Worm (Caenorhabditis elegans) whole organism, young adult: ENCODE measurements around the gene sma-6.
A peak's percentile ranks its signal among the peaks of the same experiment; 100 is the strongest.

Source experiments
- B0336.3 ChIP-seq: fragments of 200-800 bp; sonication (Bioruptor generic); IDR thresholded peaks from 2 replicates; pipeline ENCODE4 v1.3.6; 2022; ENCODE audit warnings: missing genetic modification characterization, missing compliant biosample characterization
- C06A6.2 ChIP-seq: fragments of 200-800 bp; sonication (Bioruptor generic); conservative IDR thresholded peaks from 2 replicates; pipeline ENCODE4 v1.3.6; 2022; ENCODE audit warnings: missing genetic modification characterization, missing compliant biosample characterization
- F23B12.7 ChIP-seq: sonication (generic microtip); optimal IDR thresholded peaks from 2 replicates; lab custom pipeline; 2017; ENCODE audit warnings: missing genetic modification characterization, mild to moderate bottlenecking, missing compliant biosample characterization, antibody characterized with exemption, moderate library complexity; ENCODE audit not compliant: insufficient read depth
- F37B4.10 ChIP-seq: fragments of 200-800 bp; sonication (Bioruptor generic); IDR thresholded peaks from 2 replicates; pipeline ENCODE4 v1.3.6; 2022; ENCODE audit warnings: missing genetic modification characterization, missing compliant biosample characterization
- F49E8.2 ChIP-seq: sonication (generic microtip); optimal IDR thresholded peaks from 3 replicates; lab custom pipeline; 2017; ENCODE audit warnings: missing genetic modification characterization, mild to moderate bottlenecking, missing compliant biosample characterization, antibody characterized with exemption, moderate library complexity; ENCODE audit not compliant: insufficient read depth
- F57C9.4 ChIP-seq: sonication (generic microtip); optimal IDR thresholded peaks from 2 replicates; lab custom pipeline; 2017; ENCODE audit warnings: mild to moderate bottlenecking, missing genetic modification characterization, missing compliant biosample characterization
- K12H6.12 ChIP-seq: fragments of 200-800 bp; sonication (Bioruptor generic); optimal IDR thresholded peaks from 2 replicates; lab custom pipeline; 2018; ENCODE audit warnings: mild to moderate bottlenecking, missing genetic modification characterization, missing compliant biosample characterization
- aptf-2 ChIP-seq: fragments of 200-800 bp; sonication (Bioruptor generic); conservative IDR thresholded peaks from 2 replicates; pipeline ENCODE4 v1.3.6; 2022; ENCODE audit warnings: missing genetic modification reagents, missing genetic modification characterization, missing compliant biosample characterization
- aptf-3 ChIP-seq: fragments of 200-800 bp; sonication (Bioruptor generic); IDR thresholded peaks from 2 replicates; pipeline ENCODE4 v1.3.6; 2022; ENCODE audit warnings: missing genetic modification characterization, missing compliant biosample characterization
- atf-7 ChIP-seq: sonication (generic microtip); optimal IDR thresholded peaks from 2 replicates; lab custom pipeline; 2017; ENCODE audit warnings: mild to moderate bottlenecking, missing genetic modification characterization, missing compliant biosample characterization
- cebp-1 ChIP-seq, 2 experiments: fragments of 200-800 bp in 1 of 2; sonication (Bioruptor generic) in 1 of 2; sonication (generic microtip) in 1 of 2; IDR thresholded peaks in 1 of 2; optimal IDR thresholded peaks in 1 of 2; 2 replicates each; pipeline versions ENCODE4 v1.3.6 to Lab custom; 2017 to 2022; ENCODE audit warnings: missing compliant biosample characterization in 2 of 2, missing genetic modification characterization in 2 of 2, mild to moderate bottlenecking in 1 of 2, missing genetic modification reagents in 1 of 2, moderate library complexity in 1 of 2
- ceh-40 ChIP-seq: fragments of 200-800 bp; sonication (Bioruptor generic); IDR thresholded peaks from 2 replicates; pipeline ENCODE4 v1.3.6; 2022; ENCODE audit warnings: missing genetic modification characterization, missing compliant biosample characterization
- ceh-79 ChIP-seq: sonication (generic microtip); optimal IDR thresholded peaks from 2 replicates; lab custom pipeline; 2017; ENCODE audit warnings: mild to moderate bottlenecking, missing genetic modification characterization, missing compliant biosample characterization
- chd-7 ChIP-seq: sonication (generic microtip); optimal IDR thresholded peaks from 2 replicates; lab custom pipeline; 2016; ENCODE audit warnings: mild to moderate bottlenecking, missing genetic modification characterization, moderate library complexity, missing compliant biosample characterization
- dox-1 ChIP-seq: fragments of 200-800 bp; sonication (Bioruptor generic); IDR thresholded peaks from 2 replicates; pipeline ENCODE4 v1.3.6; 2022; ENCODE audit warnings: missing genetic modification reagents, missing genetic modification characterization, missing compliant biosample characterization
- dpff-1 ChIP-seq: sonication (generic microtip); optimal IDR thresholded peaks from 2 replicates; lab custom pipeline; 2017; ENCODE audit warnings: mild to moderate bottlenecking, missing genetic modification characterization, missing compliant biosample characterization
- hmg-20 ChIP-seq: fragments of 200-800 bp; sonication (Bioruptor generic); IDR thresholded peaks from 2 replicates; pipeline ENCODE4 v1.3.6; 2022; ENCODE audit warnings: missing genetic modification reagents, missing genetic modification characterization, missing compliant biosample characterization
- hsf-1 ChIP-seq: fragments of 200-800 bp; sonication (Bioruptor generic); IDR thresholded peaks from 2 replicates; pipeline ENCODE4 v1.3.6; 2022; ENCODE audit warnings: missing genetic modification reagents, missing genetic modification characterization, missing compliant biosample characterization
- lag-1 ChIP-seq: fragments of 200-800 bp; sonication (Bioruptor generic); IDR thresholded peaks from 2 replicates; pipeline ENCODE4 v1.3.6; 2022; ENCODE audit warnings: missing genetic modification reagents, missing genetic modification characterization, missing compliant biosample characterization
- let-607 ChIP-seq, 2 experiments: fragments of 200-800 bp in 1 of 2; sonication (Bioruptor generic) in 1 of 2; sonication (generic microtip) in 1 of 2; optimal IDR thresholded peaks; 2 replicates each; lab custom pipeline; 2016 to 2018; ENCODE audit warnings: mild to moderate bottlenecking in 2 of 2, missing compliant biosample characterization in 2 of 2, missing genetic modification characterization in 2 of 2, moderate library complexity in 2 of 2, missing genotype in 1 of 2
- lin-40 ChIP-seq: sonication (generic microtip); optimal IDR thresholded peaks from 2 replicates; lab custom pipeline; 2016; ENCODE audit warnings: missing genetic modification characterization, mild to moderate bottlenecking, missing compliant biosample characterization, missing genotype, missing genetic modification reagents
- lir-1 ChIP-seq: fragments of 200-800 bp; sonication (Bioruptor generic); conservative IDR thresholded peaks from 2 replicates; pipeline ENCODE4 v1.3.6; 2022; ENCODE audit warnings: missing genetic modification reagents, missing genetic modification characterization, missing compliant biosample characterization
- mcd-1 ChIP-seq: fragments of 200-800 bp; sonication (Bioruptor generic); IDR thresholded peaks from 2 replicates; pipeline ENCODE4 v1.3.6; 2022; ENCODE audit warnings: missing genetic modification reagents, missing genetic modification characterization, missing compliant biosample characterization
- mxl-1 ChIP-seq: sonication (generic microtip); optimal IDR thresholded peaks from 2 replicates; lab custom pipeline; 2016; ENCODE audit warnings: missing genetic modification characterization, missing compliant biosample characterization
- nfya-1 ChIP-seq: sonication (generic microtip); optimal IDR thresholded peaks from 2 replicates; lab custom pipeline; 2017; ENCODE audit warnings: antibody characterized with exemption, missing compliant biosample characterization, missing genetic modification characterization, borderline replicate concordance; ENCODE audit not compliant: insufficient read depth
- nhr-80 ChIP-seq: sonication (generic microtip); optimal IDR thresholded peaks from 2 replicates; lab custom pipeline; 2016; ENCODE audit warnings: missing genetic modification characterization, missing compliant biosample characterization
- pbrm-1 ChIP-seq: fragments of 200-800 bp; sonication (Bioruptor generic); IDR thresholded peaks from 2 replicates; pipeline ENCODE4 v1.3.6; 2022; ENCODE audit warnings: missing genetic modification reagents, missing genetic modification characterization, missing compliant biosample characterization
- snpc-3.4 ChIP-seq: sonication (generic microtip); optimal IDR thresholded peaks from 2 replicates; lab custom pipeline; 2017; ENCODE audit warnings: missing genetic modification characterization, mild to moderate bottlenecking, missing compliant biosample characterization, antibody characterized with exemption, moderate library complexity, missing genotype, missing genetic modification reagents
- snpc-4 ChIP-seq, 5 experiments: fragments of 150-350 bp in 1 of 5; sonication (generic microtip) in 4 of 5; optimal IDR thresholded peaks; 2 replicates each; lab custom pipeline; 2014 to 2018; ENCODE audit warnings: missing genetic modification characterization in 5 of 5, missing biosample characterization in 3 of 5, antibody characterized with exemption in 2 of 5, mild to moderate bottlenecking in 2 of 5, missing compliant biosample characterization in 2 of 5, missing genotype in 2 of 5, moderate library complexity in 2 of 5, missing genetic modification reagents in 1 of 5
- sptf-2 ChIP-seq: fragments of 200-800 bp; sonication (Bioruptor generic); optimal IDR thresholded peaks from 2 replicates; lab custom pipeline; 2018; ENCODE audit warnings: mild to moderate bottlenecking, missing genetic modification characterization, missing compliant biosample characterization
- unc-130 ChIP-seq: sonication (generic microtip); optimal IDR thresholded peaks from 2 replicates; lab custom pipeline; 2016; ENCODE audit warnings: missing genetic modification reagents, missing genetic modification characterization, missing compliant biosample characterization
- unc-62 ChIP-seq: fragments of 150-350 bp; optimal IDR thresholded peaks from 2 replicates; lab custom pipeline; 2014; ENCODE audit warnings: missing biosample characterization, missing genetic modification reagents, missing genetic modification characterization
- ztf-18 ChIP-seq: sonication (generic microtip); optimal IDR thresholded peaks from 2 replicates; lab custom pipeline; 2016; ENCODE audit warnings: missing genotype, mild to moderate bottlenecking, missing genetic modification characterization, missing compliant biosample characterization
- ztf-25 ChIP-seq: fragments of 200-800 bp; sonication (Bioruptor generic); IDR thresholded peaks from 2 replicates; pipeline ENCODE4 v1.3.6; 2022; ENCODE audit warnings: missing genetic modification reagents, missing genetic modification characterization, missing compliant biosample characterization
- ztf-28 ChIP-seq: fragments of 200-800 bp; sonication (Bioruptor generic); IDR thresholded peaks from 2 replicates; pipeline ENCODE4 v1.3.6; 2022; ENCODE audit warnings: missing genetic modification reagents, missing genetic modification characterization, missing compliant biosample characterization

Gene sma-6

DNA sequence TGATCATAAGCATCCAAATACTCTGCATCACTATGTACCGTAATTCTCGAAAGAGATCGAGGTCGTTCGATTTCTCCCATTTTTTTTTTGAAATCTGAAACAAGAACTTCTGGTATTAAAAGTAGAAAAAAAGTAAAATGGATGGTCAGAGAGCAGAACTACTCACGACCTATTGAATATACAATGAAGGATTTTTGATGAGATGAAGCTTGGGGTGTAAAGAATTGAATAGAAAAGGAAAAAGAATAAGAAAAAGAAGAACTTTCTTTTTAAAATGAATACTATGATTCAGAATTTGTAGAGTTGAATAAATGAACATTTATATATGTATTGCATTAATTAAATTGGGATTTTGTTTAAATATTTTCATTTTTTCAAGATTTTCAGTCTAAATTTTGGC lies 9.6 kb downstream of the sma-6 start, which contains the start of gene ttc-39B:
TSS of gene ttc-39B (minus strand) at position 101 of the 400 bp plus-strand sequence.
- no peak for TF ChIP-seq hsf-1 (GFP tag; lab: Robert Waterston, UW)
- no peak for TF ChIP-seq K12H6.12 (tag; lab: Kevin White, UChicago)
- TF ChIP-seq ztf-18 (tag; lab: Kevin White, UChicago): no peak

DNA sequence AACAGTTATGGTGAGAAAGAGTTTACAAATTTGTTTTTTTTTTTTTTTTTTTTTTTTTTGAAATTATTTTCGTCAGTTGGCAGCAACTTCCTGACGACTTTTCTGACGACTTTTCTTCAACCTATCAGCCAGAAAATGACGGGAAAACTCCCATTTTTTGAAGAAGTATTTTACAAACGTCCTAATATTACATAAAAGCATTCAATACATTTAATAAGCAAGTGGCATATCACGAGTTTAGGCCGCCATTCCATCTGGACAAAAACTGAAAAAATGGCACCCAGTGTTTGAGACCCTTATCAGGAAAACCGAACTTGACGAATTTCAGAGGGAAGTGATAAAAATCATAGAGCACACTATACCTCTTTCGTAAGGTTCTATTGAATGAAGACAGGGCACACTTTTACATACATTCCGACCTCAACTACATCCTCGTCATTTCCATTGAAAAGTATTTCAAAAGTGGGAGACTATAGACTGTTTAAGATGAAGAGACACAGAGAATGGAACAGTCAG lies 10.5 kb downstream of the sma-6 start:
- TF ChIP-seq ceh-40 (GFP tag; lab: Robert Waterston, UW) (no peak), nhr-80 (tag; lab: Kevin White, UChicago) (peak; percentile 62), cebp-1 (GFP tag; IDR thresholded peaks at IDR 0.05; lab: Robert Waterston, UW) (no peak), cebp-1 (tag; optimal IDR thresholded peaks at IDR 0.05; lab: Kevin White, UChicago) (peak; percentile 25)

DNA sequence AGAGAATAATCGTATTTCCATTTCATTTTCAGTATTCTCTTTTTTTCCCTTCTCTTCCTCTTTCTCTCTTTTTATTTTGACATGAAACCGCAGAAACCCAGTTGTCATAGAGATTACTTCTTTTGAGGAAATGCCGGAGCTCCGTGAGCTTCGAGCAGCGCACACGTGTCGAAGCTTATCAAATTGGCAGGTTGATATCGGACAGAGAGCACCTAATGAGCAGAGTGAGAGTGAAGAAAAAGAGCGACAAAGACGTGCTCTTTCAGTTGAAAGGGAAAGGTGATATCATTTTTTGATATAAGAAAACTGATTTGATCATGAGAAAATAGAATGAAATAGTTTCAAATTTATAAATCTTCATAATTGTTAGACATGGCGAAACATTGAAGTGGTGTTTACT lies 11.1 kb downstream of the sma-6 start, which contains the start of gene C32D5.14:
TSS of gene C32D5.14 (plus strand) at position 131 of the 400 bp plus-strand sequence.
- TF ChIP-seq chd-7: no peak
- peak; percentile 61 for TF ChIP-seq nhr-80 (tag; lab: Kevin White, UChicago)
- TF ChIP-seq let-607 (tag; optimal IDR thresholded peaks at IDR 0.05; lab: Kevin White, UChicago): peak; percentile 48 to 77
- peak; percentile 22 for TF ChIP-seq atf-7 (tag; lab: Kevin White, UChicago)
- no peak for TF ChIP-seq F23B12.7 (tag; lab: Kevin White, UChicago)

- no peak for TF ChIP-seq mxl-1
- no peak for TF ChIP-seq C06A6.2
- TF ChIP-seq dpff-1: no peak
- no peak for TF ChIP-seq ztf-28 (GFP tag; lab: Robert Waterston, UW)
- TF ChIP-seq pbrm-1 (GFP tag; lab: Robert Waterston, UW): no peak
- no peak for TF ChIP-seq F57C9.4 (tag; lab: Kevin White, UChicago)
- no peak for TF ChIP-seq snpc-4 (GFP tag; optimal IDR thresholded peaks at IDR 0.05; lab: Kevin White, UChicago)
- no peak for TF ChIP-seq snpc-4 (tag; optimal IDR thresholded peaks at IDR 0.05; lab: Kevin White, UChicago)
- TF ChIP-seq aptf-3 (GFP tag; lab: Robert Waterston, UW): no peak
- no peak for TF ChIP-seq sptf-2
- no peak for TF ChIP-seq aptf-2 (GFP tag; lab: Robert Waterston, UW)
- no peak for TF ChIP-seq F37B4.10 (GFP tag; lab: Robert Waterston, UW)
- TF ChIP-seq lag-1 (GFP tag; lab: Robert Waterston, UW): no peak
- TF ChIP-seq unc-62: no peak
- TF ChIP-seq F49E8.2 (tag; lab: Kevin White, UChicago): no peak
- TF ChIP-seq B0336.3: no peak
- TF ChIP-seq mcd-1 (GFP tag; lab: Robert Waterston, UW): no peak
- TF ChIP-seq, all 124 proteins: peak for 0
Measured at ce11 chrII:6339511-6339910, 15.2 kb downstream of the sma-6 start.

DNA sequence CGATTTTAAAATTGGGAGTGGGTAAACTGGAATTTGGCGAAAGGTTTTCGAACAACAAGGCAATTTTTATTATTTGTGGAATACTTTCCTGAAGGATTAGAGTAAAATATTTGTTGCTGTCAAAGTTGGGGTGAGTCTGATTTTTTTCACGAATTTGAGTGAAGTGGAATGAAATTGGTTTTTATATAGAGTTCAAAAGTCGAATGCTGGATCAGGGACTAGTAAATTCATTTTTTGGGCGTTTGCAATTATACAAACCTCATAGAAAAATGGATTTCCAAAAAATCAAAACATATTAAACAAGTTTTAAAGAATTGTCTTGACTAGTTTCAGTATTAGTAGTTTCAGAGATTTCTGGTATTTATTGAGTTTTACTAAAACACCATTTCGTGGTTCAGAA lies 15.7 kb downstream of the sma-6 start, which contains the start of gene C32D5.7:
TSS of gene C32D5.7 (minus strand) at position 101 of the 400 bp plus-strand sequence.
- TF ChIP-seq hmg-20 (GFP tag; lab: Robert Waterston, UW) (no peak), unc-130 (no peak), snpc-3.4 (tag; lab: Kevin White, UChicago) (no peak), ceh-79 (no peak), lir-1 (GFP tag; lab: Robert Waterston, UW) (no peak), dox-1 (GFP tag; lab: Robert Waterston, UW) (no peak), lin-40 (no peak), ztf-25 (GFP tag; lab: Robert Waterston, UW) (no peak), F37B4.10 (GFP tag; lab: Robert Waterston, UW) (no peak), nfya-1 (tag; lab: Kevin White, UChicago) (no peak), lag-1 (GFP tag; lab: Robert Waterston, UW) (no peak)
